Worm (Caenorhabditis elegans): Measurements from ENCODE around the gene F42A6.2.
"Not testable (repeated sequence)": the region's sequence is repeated elsewhere in the genome, so short reads cannot be mapped to it uniquely, and the experiment has no call there.

The F42A6.2 gene

ce11 chrIV:3382338-3382907 is 41.2 kb downstream of the F42A6.2 start, which contains the start of gene B0546.3:
B0546.3 (minus strand) TSS chrIV:3382841.
- TF ChIP-seq tbx-11 (GFP tag; IDR thresholded peaks at IDR 0.05) (no peak), ama-1 (optimal IDR thresholded peaks at IDR 0.05) (no peak), hmg-4 (GFP tag; optimal IDR thresholded peaks at IDR 0.05) (no peak), ceh-13 (GFP tag; optimal IDR thresholded peaks at IDR 0.05) (no peak), ets-7 (tag; optimal IDR thresholded peaks at IDR 0.05) (no peak), pes-1 (GFP tag; IDR thresholded peaks at IDR 0.05) (no peak), hnd-1 (tag; optimal IDR thresholded peaks at IDR 0.05) (no peak), hmbx-1 (tag; optimal IDR thresholded peaks at IDR 0.05) (no peak)

ce11 chrIV:3383203-3383602 is 41.9 kb downstream of the F42A6.2 start:
- TF ChIP-seq ama-1 (optimal IDR thresholded peaks at IDR 0.05) (no peak), tra-4 (tag; optimal IDR thresholded peaks at IDR 0.05) (no peak), hmbx-1 (tag; optimal IDR thresholded peaks at IDR 0.05) (no peak), pes-1 (GFP tag; IDR thresholded peaks at IDR 0.05) (no peak), tbx-11 (GFP tag; IDR thresholded peaks at IDR 0.05) (no peak), sea-1 (GFP tag; conservative IDR thresholded peaks at IDR 0.05) (no peak), tbx-37 (GFP tag; conservative IDR thresholded peaks at IDR 0.05) (no peak), aly-1 (tag; optimal IDR thresholded peaks at IDR 0.05) (no peak), B0310.2 (tag; optimal IDR thresholded peaks at IDR 0.05) (no peak)

- no peak for TF ChIP-seq ets-7 (tag; optimal IDR thresholded peaks at IDR 0.05)
- TF ChIP-seq F13C5.2 (tag; optimal IDR thresholded peaks at IDR 0.05), result no peak
- TF ChIP-seq ceh-36 (tag; optimal IDR thresholded peaks at IDR 0.05), result no peak
- TF ChIP-seq scrt-1 (GFP tag; IDR thresholded peaks at IDR 0.05), result no peak
- no peak for TF ChIP-seq hmg-4 (GFP tag; optimal IDR thresholded peaks at IDR 0.05)
- TF ChIP-seq flt-1 (GFP tag; IDR thresholded peaks at IDR 0.05), result no peak
- no peak for TF ChIP-seq ceh-13 (GFP tag; optimal IDR thresholded peaks at IDR 0.05)
- no peak for TF ChIP-seq tbx-37 (GFP tag; conservative IDR thresholded peaks at IDR 0.05)
- TF ChIP-seq aly-1 (tag; optimal IDR thresholded peaks at IDR 0.05), result no peak
- TF ChIP-seq sea-1 (GFP tag; conservative IDR thresholded peaks at IDR 0.05), result no peak
These were observed 42.8 kb downstream of the F42A6.2 start, which contains the start of gene B0546.4 for ce11 chrIV:3384047-3384446. B0546.4 (minus strand) TSS chrIV:3384147.

ce11 chrIV:3384593-3384992 is 43.3 kb downstream of the F42A6.2 start:
- TF ChIP-seq ceh-13 (GFP tag; optimal IDR thresholded peaks at IDR 0.05) (no peak), ets-7 (tag; optimal IDR thresholded peaks at IDR 0.05) (no peak), hmg-4 (GFP tag; optimal IDR thresholded peaks at IDR 0.05) (peak; percentile 19)

- TF ChIP-seq B0310.2 (tag; optimal IDR thresholded peaks at IDR 0.05) (no peak), hnd-1 (tag; optimal IDR thresholded peaks at IDR 0.05) (no peak), ets-7 (tag; optimal IDR thresholded peaks at IDR 0.05) (no peak), ama-1 (optimal IDR thresholded peaks at IDR 0.05) (no peak), tra-4 (tag; optimal IDR thresholded peaks at IDR 0.05) (no peak)
These were observed 44.3 kb downstream of the F42A6.2 start, which contains the start of gene mai-2 for ce11 chrIV:3385337-3386215. mai-2 (plus strand) TSS chrIV:3385910.

ce11 chrIV:3386504-3387290 is 45.4 kb downstream of the F42A6.2 start:
- TF ChIP-seq scrt-1 (GFP tag; IDR thresholded peaks at IDR 0.05) (no peak), sea-1 (GFP tag; conservative IDR thresholded peaks at IDR 0.05) (no peak), B0310.2 (tag; optimal IDR thresholded peaks at IDR 0.05) (no peak), pes-1 (GFP tag; IDR thresholded peaks at IDR 0.05) (no peak), ama-1 (optimal IDR thresholded peaks at IDR 0.05) (no peak), flt-1 (GFP tag; IDR thresholded peaks at IDR 0.05) (no peak), F13C5.2 (tag; optimal IDR thresholded peaks at IDR 0.05) (no peak), tra-4 (tag; optimal IDR thresholded peaks at IDR 0.05) (no peak), ceh-13 (GFP tag; optimal IDR thresholded peaks at IDR 0.05) (no peak), hmbx-1 (tag; optimal IDR thresholded peaks at IDR 0.05) (no peak), ceh-36 (tag; optimal IDR thresholded peaks at IDR 0.05) (no peak), hmg-4 (GFP tag; optimal IDR thresholded peaks at IDR 0.05) (no peak), aly-1 (tag; optimal IDR thresholded peaks at IDR 0.05) (no peak), tbx-37 (GFP tag; conservative IDR thresholded peaks at IDR 0.05) (no peak), tbx-11 (GFP tag; IDR thresholded peaks at IDR 0.05) (no peak)

- not testable (repeated sequence) for TF ChIP-seq ama-1 (optimal IDR thresholded peaks at IDR 0.05); tbx-11 (GFP tag; IDR thresholded peaks at IDR 0.05); B0310.2 (tag; optimal IDR thresholded peaks at IDR 0.05)
These were observed 48.7 kb downstream of the F42A6.2 start, which contains the start of gene B0546.5 for ce11 chrIV:3389999-3390398. B0546.5 (minus strand) TSS chrIV:3390099.

All from whole organism, early embryonic.